Fruit fly (Drosophila melanogaster) whole organism, embryonic: ENCODE results near the gene MSAmiP.

Experiments
- Ada2b ChIP-seq: fragments of 200-800 bp; sonication (Bioruptor generic); IDR thresholded peaks from 2 replicates; pipeline ENCODE4 v1.3.6; 2022; ENCODE audit warnings: missing biosample characterization, missing genetic modification characterization
- Adf1 ChIP-seq: fragments of 200-800 bp; sonication (Bioruptor generic); IDR thresholded peaks from 2 replicates; pipeline ENCODE4 v1.3.6; 2022; ENCODE audit warnings: missing biosample characterization, missing genetic modification characterization
- Blimp-1 ChIP-seq: fragments of 200-800 bp; sonication (Bioruptor generic); optimal IDR thresholded peaks from 3 replicates; lab custom pipeline; 2018; ENCODE audit warnings: missing biosample characterization, missing genetic modification characterization, mild to moderate bottlenecking, moderate library complexity, missing genetic modification reagents
- CG10543 ChIP-seq: fragments of 200-800 bp; sonication (Bioruptor generic); optimal IDR thresholded peaks from 3 replicates; lab custom pipeline; 2017; ENCODE audit warnings: missing biosample characterization, mild to moderate bottlenecking, missing genetic modification characterization, moderate library complexity
- CG14710 ChIP-seq: fragments of 200-800 bp; sonication (Bioruptor generic); optimal IDR thresholded peaks from 3 replicates; lab custom pipeline; 2019; ENCODE audit warnings: missing biosample characterization, mild to moderate bottlenecking, missing genetic modification characterization, moderate library complexity
- CG15696 ChIP-seq: fragments of 200-800 bp; sonication (Bioruptor generic); optimal IDR thresholded peaks from 2 replicates; lab custom pipeline; 2019; ENCODE audit warnings: missing biosample characterization, mild to moderate bottlenecking, missing genetic modification characterization, moderate library complexity
- CG16813 ChIP-seq: fragments of 200-800 bp; sonication (Bioruptor generic); IDR thresholded peaks from 3 replicates; pipeline ENCODE4 v1.3.6; 2022; ENCODE audit warnings: missing biosample characterization, missing genetic modification characterization; ENCODE audit not compliant: partially characterized antibody
- CG17568 ChIP-seq: fragments of 200-800 bp; sonication (Bioruptor generic); optimal IDR thresholded peaks from 2 replicates; lab custom pipeline; 2018; ENCODE audit warnings: missing biosample characterization, mild to moderate bottlenecking, missing genetic modification characterization, moderate library complexity
- CG17829 ChIP-seq: fragments of 200-800 bp; optimal IDR thresholded peaks from 2 replicates; lab custom pipeline; 2019; ENCODE audit warnings: missing biosample characterization, mild to moderate bottlenecking, missing genetic modification characterization, moderate library complexity
- CG2712 ChIP-seq: fragments of 200-800 bp; optimal IDR thresholded peaks from 3 replicates; lab custom pipeline; 2019; ENCODE audit warnings: missing biosample characterization, mild to moderate bottlenecking, missing genetic modification characterization, moderate library complexity
- CG31441 ChIP-seq: fragments of 200-800 bp; sonication (Bioruptor generic); IDR thresholded peaks from 2 replicates; pipeline ENCODE4 v1.3.6; 2022; ENCODE audit warnings: missing biosample characterization, missing genetic modification characterization
- CG32767 ChIP-seq: fragments of 200-800 bp; sonication (Bioruptor generic); IDR thresholded peaks from 2 replicates; pipeline ENCODE4 v1.3.6; 2022; ENCODE audit warnings: missing biosample characterization, missing genetic modification characterization
- CG3407 ChIP-seq: fragments of 200-800 bp; sonication (Bioruptor generic); optimal IDR thresholded peaks from 2 replicates; lab custom pipeline; 2018; ENCODE audit warnings: missing biosample characterization, mild to moderate bottlenecking, missing genetic modification characterization
- CG4424 ChIP-seq: fragments of 200-800 bp; sonication (Bioruptor generic); optimal IDR thresholded peaks from 3 replicates; lab custom pipeline; 2016; ENCODE audit warnings: missing biosample characterization, missing genetic modification characterization
- CG5180 ChIP-seq: fragments of 200-800 bp; sonication (Bioruptor generic); optimal IDR thresholded peaks from 3 replicates; lab custom pipeline; 2017; ENCODE audit warnings: missing biosample characterization, missing genetic modification characterization, mild to moderate bottlenecking, moderate library complexity, missing genetic modification reagents
- CG6175 ChIP-seq: fragments of 200-800 bp; sonication (Bioruptor generic); IDR thresholded peaks from 3 replicates; pipeline ENCODE4 v1.3.6; 2022; ENCODE audit warnings: missing biosample characterization, missing genetic modification characterization
- CG7839 ChIP-seq: fragments of 200-800 bp; sonication (Bioruptor generic); optimal IDR thresholded peaks from 3 replicates; lab custom pipeline; 2018; ENCODE audit warnings: missing biosample characterization, mild to moderate bottlenecking, missing genetic modification characterization, moderate library complexity
- CoRest ChIP-seq: fragments of 200-800 bp; sonication (Bioruptor generic); optimal IDR thresholded peaks from 3 replicates; lab custom pipeline; 2018; ENCODE audit warnings: missing biosample characterization, mild to moderate bottlenecking, missing genetic modification characterization, moderate library complexity
- D19A ChIP-seq: fragments of 200-800 bp; optimal IDR thresholded peaks from 3 replicates; lab custom pipeline; 2019; ENCODE audit warnings: missing biosample characterization, mild to moderate bottlenecking, missing genetic modification characterization, moderate library complexity
- Doc2 ChIP-seq: fragments of 200-800 bp; sonication (Bioruptor generic); IDR thresholded peaks from 2 replicates; pipeline ENCODE4 v1.3.6; 2022; ENCODE audit warnings: missing biosample characterization, missing genetic modification characterization
- HLHmδ ChIP-seq: fragments of 200-800 bp; sonication (Bioruptor generic); optimal IDR thresholded peaks from 2 replicates; lab custom pipeline; 2018; ENCODE audit warnings: missing biosample characterization, mild to moderate bottlenecking, missing genetic modification characterization, moderate library complexity
- Jarid2 ChIP-seq: fragments of 200-800 bp; sonication (Bioruptor generic); optimal IDR thresholded peaks from 3 replicates; lab custom pipeline; 2017; ENCODE audit warnings: mild to moderate bottlenecking, missing biosample characterization, missing genetic modification reagents, missing genetic modification characterization
- Nf-YB ChIP-seq: fragments of 200-800 bp; sonication (Bioruptor generic); optimal IDR thresholded peaks from 3 replicates; lab custom pipeline; 2019; ENCODE audit warnings: missing biosample characterization, mild to moderate bottlenecking, missing genetic modification characterization, moderate library complexity
- Oaz ChIP-seq: fragments of 200-800 bp; sonication (Bioruptor generic); IDR thresholded peaks from 2 replicates; pipeline ENCODE4 v1.3.6; 2022; ENCODE audit warnings: missing biosample characterization, missing genetic modification characterization
- Oli ChIP-seq: fragments of 200-800 bp; sonication (Bioruptor generic); optimal IDR thresholded peaks from 2 replicates; lab custom pipeline; 2018; ENCODE audit warnings: missing biosample characterization, mild to moderate bottlenecking, missing genetic modification characterization, moderate library complexity
- Ptx1 ChIP-seq: fragments of 200-800 bp; sonication (Bioruptor generic); IDR thresholded peaks from 2 replicates; pipeline ENCODE4 v1.3.6; 2022; ENCODE audit warnings: missing biosample characterization, missing genetic modification characterization
- Stat92E ChIP-seq, 3 experiments: fragments of >200 bp in 2 of 3; fragments of 200-800 bp in 1 of 3; sonication (Bioruptor generic) in 1 of 3; optimal IDR thresholded peaks; 2 replicates each; lab custom pipeline; 2017 to 2019; ENCODE audit warnings: missing biosample characterization in 3 of 3, missing genetic modification characterization in 3 of 3, mild to moderate bottlenecking in 1 of 3, moderate library complexity in 1 of 3
- ash1 ChIP-seq: fragments of 200-800 bp; sonication (Bioruptor generic); optimal IDR thresholded peaks from 2 replicates; lab custom pipeline; 2018; ENCODE audit warnings: missing biosample characterization, mild to moderate bottlenecking, missing genetic modification characterization
- ato ChIP-seq: fragments of 200-800 bp; sonication (Bioruptor generic); IDR thresholded peaks from 2 replicates; pipeline ENCODE4 v1.3.6; 2022; ENCODE audit warnings: missing biosample characterization, missing genetic modification characterization; ENCODE audit not compliant: partially characterized antibody
- cg ChIP-seq: fragments of 200-800 bp; sonication (Bioruptor generic); optimal IDR thresholded peaks from 3 replicates; lab custom pipeline; 2019; ENCODE audit warnings: missing biosample characterization, mild to moderate bottlenecking, missing genetic modification characterization, moderate library complexity
- chif ChIP-seq, 2 experiments: fragments of 200-800 bp; sonication (Bioruptor generic); optimal IDR thresholded peaks; 3 replicates each; lab custom pipeline; 2016; ENCODE audit warnings: missing biosample characterization in 2 of 2, missing genetic modification characterization in 2 of 2
- ci ChIP-seq: fragments of 200-800 bp; sonication (Bioruptor generic); IDR thresholded peaks from 3 replicates; pipeline ENCODE4 v1.3.6; 2022; ENCODE audit warnings: missing biosample characterization, missing genetic modification characterization
- crol ChIP-seq: fragments of 200-800 bp; sonication (Bioruptor generic); IDR thresholded peaks from 2 replicates; pipeline ENCODE4 v1.3.6; 2022; ENCODE audit warnings: missing biosample characterization, missing genetic modification characterization
- dmrt11E ChIP-seq: fragments of 200-800 bp; sonication (Bioruptor generic); optimal IDR thresholded peaks from 3 replicates; lab custom pipeline; 2018; ENCODE audit warnings: missing biosample characterization, mild to moderate bottlenecking, missing genetic modification characterization, moderate library complexity
- ewg ChIP-seq: fragments of 200-800 bp; sonication (Bioruptor generic); optimal IDR thresholded peaks from 3 replicates; lab custom pipeline; 2017; ENCODE audit warnings: mild to moderate bottlenecking, missing biosample characterization, missing genetic modification reagents, missing genetic modification characterization
- gem ChIP-seq: fragments of 200-800 bp; sonication (Bioruptor generic); optimal IDR thresholded peaks from 2 replicates; lab custom pipeline; 2019; ENCODE audit warnings: missing biosample characterization, mild to moderate bottlenecking, missing genetic modification characterization, moderate library complexity
- lmd ChIP-seq: fragments of 200-800 bp; sonication (Bioruptor generic); IDR thresholded peaks from 2 replicates; pipeline ENCODE4 v1.3.6; 2022; ENCODE audit warnings: missing biosample characterization, missing genetic modification characterization
- lola ChIP-seq, 3 experiments: fragments of >200 bp in 2 of 3; fragments of 200-800 bp in 1 of 3; sonication (Bioruptor generic) in 1 of 3; optimal IDR thresholded peaks; 2 replicates each; lab custom pipeline; 2017 to 2019; ENCODE audit warnings: missing biosample characterization in 3 of 3, missing genetic modification characterization in 3 of 3, mild to moderate bottlenecking in 1 of 3, moderate library complexity in 1 of 3
- pan ChIP-seq, 4 experiments: fragments of >200 bp in 3 of 4; fragments of 200-800 bp in 1 of 4; sonication (Bioruptor generic) in 1 of 4; optimal IDR thresholded peaks in 3 of 4; IDR thresholded peaks in 1 of 4; 2 replicates each; pipeline versions ENCODE4 v1.3.6 to Lab custom; 2017 to 2022; ENCODE audit warnings: missing biosample characterization in 2 of 4, missing genetic modification characterization in 2 of 4, mixed read lengths in 1 of 4
- phol ChIP-seq: fragments of 200-800 bp; sonication (Bioruptor generic); optimal IDR thresholded peaks from 3 replicates; lab custom pipeline; 2018; ENCODE audit warnings: missing biosample characterization, mild to moderate bottlenecking, missing genetic modification characterization, moderate library complexity
- sens-2 ChIP-seq: fragments of 200-800 bp; sonication (Bioruptor generic); IDR thresholded peaks from 2 replicates; pipeline ENCODE4 v1.3.6; 2022; ENCODE audit warnings: missing biosample characterization, missing genetic modification characterization
- seq ChIP-seq: fragments of 200-800 bp; sonication (Bioruptor generic); IDR thresholded peaks from 2 replicates; pipeline ENCODE4 v1.3.6; 2022; ENCODE audit warnings: missing biosample characterization, missing genetic modification characterization
- stwl ChIP-seq: fragments of 200-800 bp; sonication (Bioruptor generic); optimal IDR thresholded peaks from 3 replicates; lab custom pipeline; 2018; ENCODE audit warnings: missing biosample characterization, mild to moderate bottlenecking, missing genetic modification characterization, moderate library complexity
- tgo ChIP-seq: fragments of 200-800 bp; sonication (Bioruptor generic); IDR thresholded peaks from 3 replicates; pipeline ENCODE4 v1.3.6; 2022; ENCODE audit warnings: missing biosample characterization, missing genetic modification characterization
- tio ChIP-seq: fragments of 200-800 bp; sonication (Bioruptor generic); optimal IDR thresholded peaks from 2 replicates; lab custom pipeline; 2017; ENCODE audit warnings: missing biosample characterization, missing genetic modification characterization, inconsistent platforms
- yki ChIP-seq: fragments of >200 bp; optimal IDR thresholded peaks from 3 replicates; lab custom pipeline; 2018
- zf30C ChIP-seq: fragments of 200-800 bp; sonication (Bioruptor generic); optimal IDR thresholded peaks from 3 replicates; lab custom pipeline; 2018; ENCODE audit warnings: missing biosample characterization, mild to moderate bottlenecking, missing genetic modification characterization

The MSAmiP gene

DNA sequence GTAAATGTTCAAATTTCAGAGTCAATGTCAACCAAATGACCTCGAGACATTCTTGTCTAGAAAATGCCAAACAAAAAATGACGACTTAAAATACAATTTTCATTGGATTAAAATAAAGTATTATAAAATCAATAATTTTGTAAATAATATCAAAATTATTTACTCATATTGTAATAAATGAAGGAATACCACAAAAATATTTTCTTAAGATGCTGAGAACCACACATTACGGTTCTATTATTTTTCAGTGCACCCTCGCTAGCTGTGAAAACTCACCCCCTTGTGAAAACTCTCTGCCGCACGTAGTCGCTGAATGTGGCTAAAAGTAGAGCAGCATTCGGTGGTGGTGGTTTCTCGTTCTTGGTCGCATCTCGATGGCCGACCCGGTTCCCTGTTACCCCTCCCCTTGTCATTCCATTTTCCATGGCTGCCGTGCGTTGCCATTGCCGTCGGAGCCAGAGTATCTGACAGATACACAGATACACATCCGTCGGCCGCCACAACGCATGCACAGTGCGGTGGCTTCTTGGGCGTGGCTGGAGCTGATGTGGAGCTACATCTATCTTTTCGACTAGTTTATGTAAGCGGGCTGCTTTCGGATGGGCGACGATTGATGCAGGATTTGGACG lies 17.3 kb upstream of the MSAmiP start:
- no peak for TF ChIP-seq chif (GFP tag; optimal IDR thresholded peaks at IDR 0.05; lab: Kevin White, UChicago)
- TF ChIP-seq Adf1 (GFP tag; lab: Robert Waterston, UW): peak; percentile 39; the same call in 1 of the 2 replicates
- TF ChIP-seq ato: 0 out of 2 replicates have a peak, but pooled peaks have one; percentile 8
- peak; percentile 92 for TF ChIP-seq seq (GFP tag; lab: Robert Waterston, UW)
- TF ChIP-seq ewg (GFP tag; lab: Kevin White, UChicago): peak; percentile 90
- TF ChIP-seq CG7839 (tag; lab: Kevin White, UChicago): peak; percentile 2
- no peak for TF ChIP-seq Oaz
- peak; percentile 18 for TF ChIP-seq CG14710
- TF ChIP-seq CG17829 (tag; lab: Kevin White, UChicago): peak; percentile 0
- TF ChIP-seq CoRest (tag; lab: Kevin White, UChicago): peak; percentile 35
- TF ChIP-seq Nf-YB (GFP tag; lab: Kevin White, UChicago): peak; percentile 86
- TF ChIP-seq stwl (tag; lab: Kevin White, UChicago): no peak
- TF ChIP-seq CG31441 (GFP tag; lab: Robert Waterston, UW): peak; percentile 36; the same call in 1 of the 2 replicates
- TF ChIP-seq CG4424 (GFP tag; lab: Kevin White, UChicago): peak; percentile 9
- peak; percentile 6 for TF ChIP-seq CG3407
- peak; percentile 97 for TF ChIP-seq CG32767
- peak; percentile 55; the same call in 2 of the 3 replicates for TF ChIP-seq ci (GFP tag; lab: Robert Waterston, UW)
- TF ChIP-seq Stat92E (GFP tag; optimal IDR thresholded peaks at IDR 0.05; lab: Kevin White, UChicago): no peak
- 0 out of 2 replicates have a peak, but pooled peaks have one; percentile 16 for TF ChIP-seq Ada2b
- TF ChIP-seq tgo (GFP tag; lab: Robert Waterston, UW): peak; percentile 31; the same call in 1 of the 3 replicates
- no peak for TF ChIP-seq CG17568
- peak; percentile 86 for TF ChIP-seq zf30C (GFP tag; lab: Kevin White, UChicago)
- no peak for TF ChIP-seq CG5180
- no peak for TF ChIP-seq Doc2 (GFP tag; lab: Robert Waterston, UW)
- peak; percentile 59 for TF ChIP-seq gem (tag; lab: Kevin White, UChicago)
- peak; percentile 51 for TF ChIP-seq CG2712
- TF ChIP-seq pan (optimal IDR thresholded peaks at IDR 0.05; lab: Kevin White, UChicago): no peak
- peak in 1 of 2 experiments; percentile 36 for TF ChIP-seq pan (GFP tag; optimal IDR thresholded peaks at IDR 0.05 in 1 of 2, IDR thresholded peaks at IDR 0.05 in 1 of 2)
- TF ChIP-seq sens-2 (GFP tag; lab: Robert Waterston, UW): no peak
- peak; percentile 23 for TF ChIP-seq Blimp-1 (GFP tag; lab: Kevin White, UChicago)
- TF ChIP-seq CG10543 (GFP tag; lab: Kevin White, UChicago): no peak
- TF ChIP-seq crol (GFP tag; lab: Robert Waterston, UW): peak; percentile 90
- peak; percentile 61 for TF ChIP-seq cg (GFP tag; lab: Kevin White, UChicago)
- TF ChIP-seq Jarid2 (GFP tag; lab: Kevin White, UChicago): no peak
- TF ChIP-seq phol (tag; lab: Kevin White, UChicago): peak; percentile 80
- peak; percentile 35 for TF ChIP-seq ash1 (GFP tag; lab: Kevin White, UChicago)
- TF ChIP-seq Ptx1: peak; percentile 24; the same call in 1 of the 2 replicates
- TF ChIP-seq HLHmδ: peak; percentile 17
- TF ChIP-seq lmd (GFP tag; lab: Robert Waterston, UW): 0 out of 2 replicates have a peak, but pooled peaks have one; percentile 11
- 0 out of 3 replicates have a peak, but pooled peaks have one; percentile 22 for TF ChIP-seq CG16813
- peak; percentile 10 for TF ChIP-seq Oli (tag; lab: Kevin White, UChicago)
- peak; percentile 20 for TF ChIP-seq tio (GFP tag; lab: Kevin White, UChicago)
- TF ChIP-seq dmrt11E: peak; percentile 54
- peak in 1 of 3 experiments; percentile 30 for TF ChIP-seq lola (GFP tag; optimal IDR thresholded peaks at IDR 0.05; lab: Kevin White, UChicago)
- TF ChIP-seq CG6175 (GFP tag; lab: Robert Waterston, UW): no peak
- peak; percentile 27 for TF ChIP-seq D19A (tag; lab: Kevin White, UChicago)
- no peak for TF ChIP-seq yki (lab: Kevin White, UChicago)
- peak; percentile 43 for TF ChIP-seq CG15696 (tag; lab: Kevin White, UChicago)
